Fruit fly (Drosophila melanogaster) Kc167 (cell line): ENCODE data around the gene CG13794.

ENCODE experiments used
- Sin3A ChIP-seq: fragments of >200 bp; optimal IDR thresholded peaks from 2 replicates; lab custom pipeline; 2018; ENCODE audit warnings: missing external identifiers
- h ChIP-seq: fragments of >200 bp; optimal IDR thresholded peaks from 3 replicates; lab custom pipeline; 2018; ENCODE audit warnings: missing external identifiers
- psq ChIP-seq: fragments of >200 bp; optimal IDR thresholded peaks from 2 replicates; lab custom pipeline; 2017; ENCODE audit warnings: missing external identifiers
- ttk ChIP-seq: sonication (Bioruptor generic); optimal IDR thresholded peaks from 2 replicates; lab custom pipeline; 2017; ENCODE audit warnings: missing external identifiers

DNA sequence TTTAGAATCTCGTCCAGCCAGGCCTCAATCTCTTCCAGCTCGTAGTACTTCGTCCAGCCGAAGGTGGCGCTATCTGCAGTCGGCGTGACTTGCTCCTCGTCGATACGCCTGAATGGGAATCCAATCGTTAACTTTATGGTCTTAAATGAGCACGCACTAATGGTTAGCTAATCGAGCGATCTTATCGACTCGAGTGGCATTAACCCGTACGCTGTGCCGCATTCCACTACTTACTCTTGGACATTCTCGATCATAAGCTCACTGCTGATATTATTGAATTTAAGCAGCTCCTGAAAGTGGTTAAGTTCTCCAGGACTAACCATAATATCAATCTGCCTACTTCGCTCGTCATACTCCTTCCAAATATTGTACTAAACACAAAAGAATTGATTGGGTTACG is 32.2 kb downstream of the CG13794 start:
- TF ChIP-seq Sin3A (lab: Kevin White, UChicago), result no peak
- no peak for TF ChIP-seq h (lab: Kevin White, UChicago)
- no peak for TF ChIP-seq psq (lab: Kevin White, UChicago)
- no peak for TF ChIP-seq ttk
